Fruit fly (Drosophila melanogaster) whole organism, wandering third instar larva: ENCODE data around the gene Sap47.

Source experiments
- CG32264 ChIP-seq: fragments of 200-800 bp; sonication (Bioruptor generic); optimal IDR thresholded peaks from 2 replicates; lab custom pipeline; 2016; ENCODE audit warnings: missing biosample characterization, missing genetic modification characterization
- CG9705 ChIP-seq: fragments of 200-800 bp; sonication (Bioruptor generic); optimal IDR thresholded peaks from 2 replicates; lab custom pipeline; 2018; ENCODE audit warnings: missing biosample characterization, mild to moderate bottlenecking, missing genetic modification characterization
- CrebA ChIP-seq: fragments of 200-800 bp; sonication (Bioruptor generic); optimal IDR thresholded peaks from 2 replicates; lab custom pipeline; 2016; ENCODE audit warnings: missing biosample characterization, mild to moderate bottlenecking, missing genetic modification characterization, borderline replicate concordance
- Dif ChIP-seq: fragments of 200-275, 200-300 bp; sonication (Bioruptor generic); optimal IDR thresholded peaks from 2 replicates; lab custom pipeline; 2018; ENCODE audit warnings: missing biosample characterization, missing genetic modification characterization; ENCODE audit not compliant: partially characterized antibody
- HLH106 ChIP-seq: fragments of 200-800 bp; optimal IDR thresholded peaks from 3 replicates; lab custom pipeline; 2019; ENCODE audit warnings: missing biosample characterization, mild to moderate bottlenecking, missing genetic modification characterization, moderate library complexity
- Hnf4 ChIP-seq: fragments of 200-800 bp; sonication (Bioruptor generic); optimal IDR thresholded peaks from 2 replicates; lab custom pipeline; 2016; ENCODE audit warnings: missing biosample characterization, mild to moderate bottlenecking, missing genetic modification characterization
- Hr78 ChIP-seq: fragments of >200 bp; optimal IDR thresholded peaks from 2 replicates; lab custom pipeline; 2017; ENCODE audit warnings: missing biosample characterization, missing genetic modification characterization
- Hr83 ChIP-seq: fragments of 200-300 bp; sonication (Bioruptor generic); optimal IDR thresholded peaks from 2 replicates; lab custom pipeline; 2016; ENCODE audit warnings: missing biosample characterization, mild to moderate bottlenecking, missing genetic modification characterization, moderate library complexity; ENCODE audit not compliant: poor library complexity, severe bottlenecking
- Mio ChIP-seq: sonication (Bioruptor generic); optimal IDR thresholded peaks from 2 replicates; lab custom pipeline; 2016; ENCODE audit warnings: missing biosample characterization, missing genetic modification characterization
- Myc ChIP-seq: fragments of >200 bp; optimal IDR thresholded peaks from 2 replicates; lab custom pipeline; 2017
- N ChIP-seq: fragments of >200 bp; optimal IDR thresholded peaks from 2 replicates; lab custom pipeline; 2018; ENCODE audit warnings: missing biosample characterization, missing external identifiers, missing genetic modification characterization
- OdsH ChIP-seq: fragments of 200-800 bp; sonication (Bioruptor generic); optimal IDR thresholded peaks from 2 replicates; lab custom pipeline; 2016; ENCODE audit warnings: missing biosample characterization, mild to moderate bottlenecking, missing genetic modification characterization
- Rel ChIP-seq, 2 experiments: fragments of 200-800 bp; sonication (Bioruptor generic) in 1 of 2; optimal IDR thresholded peaks; 2 replicates in 1 of 2; 3 replicates in 1 of 2; lab custom pipeline; 2016 to 2019; ENCODE audit warnings: mild to moderate bottlenecking in 2 of 2, missing biosample characterization in 2 of 2, missing genetic modification characterization in 2 of 2, moderate library complexity in 1 of 2
- Sp1 ChIP-seq: fragments of 200-800 bp; sonication (Bioruptor generic); optimal IDR thresholded peaks from 3 replicates; lab custom pipeline; 2019; ENCODE audit warnings: missing biosample characterization, mild to moderate bottlenecking, missing genetic modification characterization, moderate library complexity
- Vsx2 ChIP-seq: fragments of 200-300, 225-300 bp; sonication (Bioruptor generic); optimal IDR thresholded peaks from 2 replicates; lab custom pipeline; 2018; ENCODE audit warnings: missing biosample characterization, missing genetic modification characterization; ENCODE audit not compliant: partially characterized antibody
- dl ChIP-seq, 2 experiments: fragments of 175-275, 200-275 bp in 1 of 2; fragments of 200-275 bp in 1 of 2; sonication (Bioruptor generic); optimal IDR thresholded peaks; lab custom pipeline; 2018; ENCODE audit warnings: mild to moderate bottlenecking in 2 of 2, missing biosample characterization in 2 of 2, missing genetic modification characterization in 2 of 2, moderate library complexity in 2 of 2; ENCODE audit not compliant: partially characterized antibody in 2 of 2, insufficient read depth in 1 of 2
- dmrt93B ChIP-seq: fragments of 200-800 bp; sonication (Bioruptor generic); optimal IDR thresholded peaks from 2 replicates; lab custom pipeline; 2018; ENCODE audit warnings: missing biosample characterization, mild to moderate bottlenecking, missing genetic modification characterization
- foxo ChIP-seq, 2 experiments: fragments of 200-800 bp; sonication (Bioruptor generic); optimal IDR thresholded peaks; 2 replicates in 1 of 2; 3 replicates in 1 of 2; lab custom pipeline; 2016 to 2017; ENCODE audit warnings: missing biosample characterization in 2 of 2, missing genetic modification characterization in 2 of 2
- fru ChIP-seq: fragments of 200-800 bp; sonication (Bioruptor generic); optimal IDR thresholded peaks from 3 replicates; lab custom pipeline; 2016; ENCODE audit warnings: missing biosample characterization, mild to moderate bottlenecking, missing genetic modification characterization
- h ChIP-seq: fragments of 200-800 bp; sonication (Bioruptor generic); optimal IDR thresholded peaks from 3 replicates; lab custom pipeline; 2016; ENCODE audit warnings: missing biosample characterization, mild to moderate bottlenecking, missing genetic modification characterization
- jim ChIP-seq: fragments of 175-275, 200-325 bp; sonication (Bioruptor generic); optimal IDR thresholded peaks from 2 replicates; lab custom pipeline; 2016; ENCODE audit warnings: missing biosample characterization, mild to moderate bottlenecking, missing genetic modification characterization
- lola ChIP-seq: fragments of >200 bp; optimal IDR thresholded peaks from 2 replicates; lab custom pipeline; 2017; ENCODE audit warnings: missing biosample characterization, missing genetic modification characterization
- pan ChIP-seq: fragments of >200 bp; optimal IDR thresholded peaks from 2 replicates; lab custom pipeline; 2017
- psq ChIP-seq: fragments of 200-800 bp; sonication (Bioruptor generic); optimal IDR thresholded peaks from 3 replicates; lab custom pipeline; 2017; ENCODE audit warnings: missing biosample characterization, mild to moderate bottlenecking, missing genetic modification characterization, moderate library complexity
- rgr ChIP-seq: fragments of 200-800 bp; sonication (Bioruptor generic); optimal IDR thresholded peaks from 3 replicates; lab custom pipeline; 2016; ENCODE audit warnings: missing biosample characterization, mild to moderate bottlenecking, missing genetic modification characterization
- sage ChIP-seq: fragments of 200-800 bp; sonication (Bioruptor generic); optimal IDR thresholded peaks from 2 replicates; lab custom pipeline; 2016; ENCODE audit warnings: missing biosample characterization, mild to moderate bottlenecking, missing genetic modification characterization
- tai ChIP-seq: sonication (Bioruptor generic); optimal IDR thresholded peaks from 2 replicates; lab custom pipeline; 2016; ENCODE audit warnings: missing biosample characterization, missing genetic modification characterization
- usp ChIP-seq: fragments of >200 bp; optimal IDR thresholded peaks from 2 replicates; lab custom pipeline; 2017; ENCODE audit warnings: missing biosample characterization, missing genetic modification characterization
- woc ChIP-seq: sonication (Bioruptor generic); optimal IDR thresholded peaks from 2 replicates; lab custom pipeline; 2016; ENCODE audit warnings: missing biosample characterization, mild to moderate bottlenecking, missing genetic modification characterization

Sap47 gene

DNA sequence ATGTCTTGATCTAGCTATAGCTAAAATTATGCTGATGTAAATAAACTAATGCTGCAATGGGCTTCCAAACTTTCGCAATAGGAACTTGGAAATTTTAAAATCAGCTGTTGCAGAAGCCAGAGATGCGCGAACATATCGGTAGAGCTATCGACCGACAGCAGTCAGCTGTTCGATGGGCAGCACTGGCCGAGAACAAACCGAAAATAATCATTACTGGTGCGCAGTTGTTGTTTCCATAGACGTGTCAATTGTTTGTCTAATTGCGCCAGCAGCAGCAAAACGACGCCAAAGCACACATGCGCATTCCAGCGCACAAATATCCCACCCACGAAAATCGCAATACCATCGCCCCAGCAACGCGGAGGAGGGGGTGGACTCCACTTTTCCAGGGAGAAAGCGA is at the start of gene Sap47:
Gene Sap47, plus strand, starts transcription at position 149 of the 400 bp plus-strand sequence.
- no peak for TF ChIP-seq Rel (GFP tag; optimal IDR thresholded peaks at IDR 0.05; lab: Kevin White, UChicago)
- no peak for TF ChIP-seq Rel (tag; optimal IDR thresholded peaks at IDR 0.05; lab: Kevin White, UChicago)
- TF ChIP-seq Vsx2, result peak; percentile 55
- no peak for TF ChIP-seq jim (GFP tag; lab: Kevin White, UChicago)
- no peak for TF ChIP-seq Myc (lab: Kevin White, UChicago)
- TF ChIP-seq CG9705 (GFP tag; lab: Kevin White, UChicago), result no peak
- TF ChIP-seq N, result no peak
- no peak for TF ChIP-seq Mio (GFP tag; lab: Kevin White, UChicago)
- no peak for TF ChIP-seq pan (lab: Kevin White, UChicago)
- TF ChIP-seq usp (GFP tag; lab: Kevin White, UChicago), result no peak
- no peak for TF ChIP-seq psq (GFP tag; lab: Kevin White, UChicago)
- no peak for TF ChIP-seq CG32264 (GFP tag; lab: Kevin White, UChicago)
- no peak for TF ChIP-seq Hr83 (GFP tag; lab: Kevin White, UChicago)
- no peak for TF ChIP-seq tai (GFP tag; lab: Kevin White, UChicago)
- TF ChIP-seq lola (GFP tag; lab: Kevin White, UChicago), result no peak
- TF ChIP-seq foxo (GFP tag; optimal IDR thresholded peaks at IDR 0.05; lab: Kevin White, UChicago), result no peak
- TF ChIP-seq Hr78, result no peak
- TF ChIP-seq rgr (GFP tag; lab: Kevin White, UChicago), result peak; percentile 27
- TF ChIP-seq sage (GFP tag; lab: Kevin White, UChicago), result peak; percentile 11
- TF ChIP-seq HLH106, result no peak

DNA sequence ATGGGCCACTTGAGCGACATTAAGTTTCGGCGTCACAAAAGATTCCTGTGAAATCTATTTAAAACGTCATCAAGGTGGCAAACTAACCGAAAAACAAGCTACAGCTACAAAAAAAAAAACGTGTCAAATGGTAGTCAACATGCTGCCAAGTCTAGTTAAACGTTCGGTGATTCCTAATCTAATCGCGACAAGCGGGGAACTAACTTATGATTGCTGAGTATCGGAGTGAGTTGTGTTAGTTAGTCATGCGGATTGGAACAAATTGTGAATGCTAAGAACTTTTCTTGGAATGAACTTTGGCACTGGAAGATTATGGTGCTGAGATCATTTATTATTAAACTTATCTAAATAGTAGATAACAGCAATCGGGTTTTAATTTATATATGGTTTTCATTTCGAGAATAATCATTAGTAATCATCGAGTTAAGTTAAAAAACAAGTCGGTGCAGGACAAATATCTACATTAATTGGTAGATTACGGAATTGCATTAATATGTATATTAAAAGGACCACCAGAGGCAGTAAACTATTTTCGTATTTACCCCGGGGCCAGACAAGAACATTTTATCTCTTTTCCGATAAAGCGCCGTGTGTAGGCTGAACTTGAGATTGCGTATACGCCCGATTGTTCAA is 43.6 kb upstream of the Sap47 start:
- no peak for TF ChIP-seq rgr (GFP tag; lab: Kevin White, UChicago)
- no peak for TF ChIP-seq Hnf4 (GFP tag; lab: Kevin White, UChicago)
- TF ChIP-seq fru, result no peak
- no peak for TF ChIP-seq Myc (lab: Kevin White, UChicago)
- TF ChIP-seq jim (GFP tag; lab: Kevin White, UChicago), result no peak
- TF ChIP-seq CG32264 (GFP tag; lab: Kevin White, UChicago), result no peak
- no peak for TF ChIP-seq CrebA (GFP tag; lab: Kevin White, UChicago)
- TF ChIP-seq tai (GFP tag; lab: Kevin White, UChicago), result no peak
- TF ChIP-seq Sp1, result no peak
- no peak for TF ChIP-seq usp (GFP tag; lab: Kevin White, UChicago)
- TF ChIP-seq Hr78, result no peak
- no peak for TF ChIP-seq CG9705 (GFP tag; lab: Kevin White, UChicago)
- no peak for TF ChIP-seq dmrt93B (GFP tag; lab: Kevin White, UChicago)
- TF ChIP-seq dl (GFP tag; optimal IDR thresholded peaks at IDR 0.05; lab: Kevin White, UChicago; ENCODE audit: insufficient read depth in 1 of 2, partially characterized antibody in 2 of 2), result no peak
- no peak for TF ChIP-seq woc (GFP tag; lab: Kevin White, UChicago)
- TF ChIP-seq OdsH (GFP tag; lab: Kevin White, UChicago), result no peak
- no peak for TF ChIP-seq Mio (GFP tag; lab: Kevin White, UChicago)
- no peak for TF ChIP-seq lola (GFP tag; lab: Kevin White, UChicago)

DNA sequence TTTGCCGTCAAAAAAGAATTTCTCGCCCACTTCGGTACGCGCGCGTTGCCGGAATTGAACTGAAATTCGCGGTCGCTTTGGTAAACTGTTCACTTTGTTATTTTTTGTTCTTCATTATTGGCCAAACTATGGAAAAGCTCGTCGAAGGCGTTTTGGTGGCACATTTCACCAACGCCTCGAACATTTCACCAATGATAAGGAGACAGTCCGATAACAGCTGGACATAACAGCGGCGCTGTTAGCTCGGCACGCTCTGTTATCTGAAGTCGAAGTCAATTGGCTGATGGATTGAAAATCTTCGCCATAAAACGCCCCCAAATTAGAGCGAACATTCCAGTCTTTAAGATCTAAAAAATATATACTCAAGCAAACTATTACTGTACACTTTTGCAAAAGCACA is 38.9 kb upstream of the Sap47 start, which contains the start of gene CG14877:
Gene CG14877, minus strand, starts transcription at position 101 of the 400 bp plus-strand sequence.
- TF ChIP-seq Vsx2 (no peak), Hr83 (GFP tag; lab: Kevin White, UChicago) (no peak), rgr (GFP tag; lab: Kevin White, UChicago) (peak; percentile 71)

DNA sequence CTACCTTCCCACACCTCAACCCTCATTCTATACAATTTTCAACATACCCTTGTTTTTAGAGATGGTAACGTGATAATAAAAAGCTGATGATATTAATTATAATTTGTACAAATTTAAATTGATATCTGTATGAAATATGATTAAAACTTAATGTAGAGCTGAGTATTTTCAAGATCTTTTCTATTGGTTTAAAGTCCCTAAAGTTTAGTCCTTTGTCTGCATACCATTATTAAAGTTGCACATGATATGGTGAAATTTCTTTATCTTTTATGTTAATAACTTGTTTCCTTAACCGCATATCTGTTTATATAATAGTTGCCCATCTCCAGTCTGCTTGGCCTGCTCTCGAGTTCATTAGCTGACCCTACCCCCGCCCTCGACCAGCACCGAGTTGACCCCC is 36.6 kb upstream of the Sap47 start:
- TF ChIP-seq Dif (GFP tag; lab: Kevin White, UChicago) (no peak), foxo (GFP tag; optimal IDR thresholded peaks at IDR 0.05; lab: Kevin White, UChicago) (peak in 1 of 2 experiments; percentile 39), h (GFP tag; lab: Kevin White, UChicago) (peak; percentile 25), rgr (GFP tag; lab: Kevin White, UChicago) (peak; percentile 7), OdsH (GFP tag; lab: Kevin White, UChicago) (peak; percentile 18), Sp1 (peak; percentile 20), woc (GFP tag; lab: Kevin White, UChicago) (no peak), fru (peak; percentile 15), dmrt93B (GFP tag; lab: Kevin White, UChicago) (no peak), HLH106 (peak; percentile 25), CG9705 (GFP tag; lab: Kevin White, UChicago) (no peak)
